In genomic region chrX:9080962-9081361, dm6 we compare ENCODE assay signal across 4 fruit fly cellular contexts.
TF ChIP-seq lines count a peak whose summit lies in the region.

TSS of gene CG7246 (minus strand) at chrX:9081057.
TSS of gene HP1b (plus strand) at chrX:9081063.

TF ChIP-seq in whole organism, embryonic, 481 proteins besides CTCF, POLR2A, EP300 and RAD21 (continued from another document and continues in another):
- peak; percentile 72 for TF ChIP-seq CG13424 (tag; optimal IDR thresholded peaks at IDR 0.05; lab: Kevin White, UChicago)
- peak; percentile 70; the same call in 2 of the 4 replicates for TF ChIP-seq Gug (GFP tag; IDR thresholded peaks at IDR 0.05; lab: Robert Waterston, UW)
- no peak for TF ChIP-seq ash1 (GFP tag; optimal IDR thresholded peaks at IDR 0.05; lab: Kevin White, UChicago)
- TF ChIP-seq CG11504 (tag; optimal IDR thresholded peaks at IDR 0.05; lab: Kevin White, UChicago) = peak; percentile 70
- peak; percentile 52 for TF ChIP-seq CG10209 (GFP tag; optimal IDR thresholded peaks at IDR 0.05; lab: Kevin White, UChicago)
- TF ChIP-seq Six4 (GFP tag; optimal IDR thresholded peaks at IDR 0.05; lab: Kevin White, UChicago) = peak; percentile 41
- TF ChIP-seq fd96Cb (tag; optimal IDR thresholded peaks at IDR 0.05; lab: Kevin White, UChicago) = peak; percentile 52
- peak; percentile 74 for TF ChIP-seq Fer3 (tag; optimal IDR thresholded peaks at IDR 0.05; lab: Kevin White, UChicago)
- no peak for TF ChIP-seq Bdp1 (GFP tag; optimal IDR thresholded peaks at IDR 0.05; lab: Kevin White, UChicago)
- peak; percentile 25 for TF ChIP-seq tap (tag; optimal IDR thresholded peaks at IDR 0.05; lab: Kevin White, UChicago)
- peak; percentile 84 for TF ChIP-seq CG2116 (GFP tag; optimal IDR thresholded peaks at IDR 0.05; lab: Kevin White, UChicago)
- no peak for TF ChIP-seq cad (GFP tag; optimal IDR thresholded peaks at IDR 0.05; lab: Kevin White, UChicago)
- peak; percentile 59 for TF ChIP-seq D19A (tag; optimal IDR thresholded peaks at IDR 0.05; lab: Kevin White, UChicago)
- TF ChIP-seq eve (GFP tag; optimal IDR thresholded peaks at IDR 0.05; lab: Kevin White, UChicago) = no peak
- TF ChIP-seq CG14667 (GFP tag; IDR thresholded peaks at IDR 0.05; lab: Robert Waterston, UW) = peak; percentile 47; the same call in 1 of the 2 replicates
- TF ChIP-seq Stat92E (GFP tag; optimal IDR thresholded peaks at IDR 0.05; lab: Kevin White, UChicago) = no peak
- TF ChIP-seq HmgD (GFP tag; optimal IDR thresholded peaks at IDR 0.05; lab: Kevin White, UChicago) = no peak
- TF ChIP-seq Dad (GFP tag; optimal IDR thresholded peaks at IDR 0.05; lab: Kevin White, UChicago) = peak; percentile 10
- TF ChIP-seq unpg (GFP tag; optimal IDR thresholded peaks at IDR 0.05; lab: Kevin White, UChicago) = peak; percentile 72
- TF ChIP-seq scrt (GFP tag; optimal IDR thresholded peaks at IDR 0.05; lab: Kevin White, UChicago) = no peak
- TF ChIP-seq pzg (GFP tag; optimal IDR thresholded peaks at IDR 0.05; lab: Kevin White, UChicago) = peak; percentile 40
- peak; percentile 21 for TF ChIP-seq Camta (GFP tag; optimal IDR thresholded peaks at IDR 0.05; lab: Kevin White, UChicago)
- TF ChIP-seq CG12155 (GFP tag; optimal IDR thresholded peaks at IDR 0.05; lab: Kevin White, UChicago) = peak; percentile 70
- TF ChIP-seq CG7928 (GFP tag; optimal IDR thresholded peaks at IDR 0.05; lab: Kevin White, UChicago) = peak; percentile 33
- peak; percentile 77 for TF ChIP-seq zfh1 (GFP tag; IDR thresholded peaks at IDR 0.05; lab: Robert Waterston, UW)
- peak; percentile 57; the same call in 1 of the 2 replicates for TF ChIP-seq ato (GFP tag; IDR thresholded peaks at IDR 0.05; lab: Robert Waterston, UW; ENCODE audit: partially characterized antibody)
- peak; percentile 86 for TF ChIP-seq row (GFP tag; IDR thresholded peaks at IDR 0.05; lab: Robert Waterston, UW)
- TF ChIP-seq CG2120 (GFP tag; optimal IDR thresholded peaks at IDR 0.05; lab: Kevin White, UChicago) = peak; percentile 81
- peak; percentile 75; the same call in 1 of the 2 replicates for TF ChIP-seq hbn (GFP tag; IDR thresholded peaks at IDR 0.05; lab: Robert Waterston, UW; ENCODE audit: partially characterized antibody)
- no peak for TF ChIP-seq corto (GFP tag; optimal IDR thresholded peaks at IDR 0.05; lab: Kevin White, UChicago)
- TF ChIP-seq psq (GFP tag; optimal IDR thresholded peaks at IDR 0.05; lab: Kevin White, UChicago) = no peak
- TF ChIP-seq HLHmδ (GFP tag; optimal IDR thresholded peaks at IDR 0.05; lab: Kevin White, UChicago) = no peak

TF ChIP-seq in whole organism, prepupa, 60 proteins besides CTCF, POLR2A, EP300 and RAD21 (continued from another document and continues in another):
- TF ChIP-seq CG6808 (GFP tag; optimal IDR thresholded peaks at IDR 0.05; lab: Kevin White, UChicago) = peak; percentile 21
- peak; percentile 72 for TF ChIP-seq Hr4 (GFP tag; optimal IDR thresholded peaks at IDR 0.05; lab: Kevin White, UChicago)
- peak; percentile 37 for TF ChIP-seq Ets21C (GFP tag; optimal IDR thresholded peaks at IDR 0.05; lab: Kevin White, UChicago)
- TF ChIP-seq Ets96B (tag; optimal IDR thresholded peaks at IDR 0.05; lab: Kevin White, UChicago) = peak; percentile 52
- peak; percentile 24 for TF ChIP-seq CG8319 (GFP tag; optimal IDR thresholded peaks at IDR 0.05; lab: Kevin White, UChicago)
- no peak for TF ChIP-seq fd59A (GFP tag; optimal IDR thresholded peaks at IDR 0.05; lab: Kevin White, UChicago)
- peak; percentile 61 for TF ChIP-seq cyc (GFP tag; optimal IDR thresholded peaks at IDR 0.05; lab: Kevin White, UChicago)
- no peak for TF ChIP-seq spab (GFP tag; optimal IDR thresholded peaks at IDR 0.05; lab: Kevin White, UChicago)
- TF ChIP-seq esn (GFP tag; optimal IDR thresholded peaks at IDR 0.05; lab: Kevin White, UChicago) = peak; percentile 78
- peak; percentile 9 for TF ChIP-seq dac (GFP tag; optimal IDR thresholded peaks at IDR 0.05; lab: Kevin White, UChicago)
- peak; percentile 11 for TF ChIP-seq CG11902 (GFP tag; optimal IDR thresholded peaks at IDR 0.05; lab: Kevin White, UChicago)
- TF ChIP-seq CG3032 (tag; optimal IDR thresholded peaks at IDR 0.05; lab: Kevin White, UChicago) = peak; percentile 73
- TF ChIP-seq salr (GFP tag; optimal IDR thresholded peaks at IDR 0.05; lab: Kevin White, UChicago) = peak in 1 of 2 experiments; percentile 51
- no peak for TF ChIP-seq CG6276 (GFP tag; optimal IDR thresholded peaks at IDR 0.05; lab: Kevin White, UChicago)
- peak; percentile 66 for TF ChIP-seq Met (GFP tag; optimal IDR thresholded peaks at IDR 0.05; lab: Kevin White, UChicago)
- TF ChIP-seq CG6163 (GFP tag; IDR thresholded peaks at IDR 0.05; lab: Robert Waterston, UW) = peak; percentile 69
- peak; percentile 71 for TF ChIP-seq eg (GFP tag; IDR thresholded peaks at IDR 0.05; lab: Robert Waterston, UW)
- TF ChIP-seq vri (GFP tag; optimal IDR thresholded peaks at IDR 0.05; lab: Kevin White, UChicago) = no peak
- TF ChIP-seq CG3919 (GFP tag; optimal IDR thresholded peaks at IDR 0.05; lab: Kevin White, UChicago) = peak; percentile 66
- TF ChIP-seq svp (GFP tag; lab: Kevin White, UChicago) = peak; percentile 79
- TF ChIP-seq CG6854 (GFP tag; optimal IDR thresholded peaks at IDR 0.05; lab: Kevin White, UChicago) = no peak
- peak; percentile 52 for TF ChIP-seq Eip93F (GFP tag; optimal IDR thresholded peaks at IDR 0.05; lab: Kevin White, UChicago)
- peak; percentile 42 for TF ChIP-seq Sox14 (GFP tag; optimal IDR thresholded peaks at IDR 0.05; lab: Kevin White, UChicago)
- peak; percentile 64 for TF ChIP-seq Smox (GFP tag; optimal IDR thresholded peaks at IDR 0.05; lab: Kevin White, UChicago)
- peak in 1 of 2 experiments; percentile 56 for TF ChIP-seq ss (GFP tag; optimal IDR thresholded peaks at IDR 0.05; lab: Kevin White, UChicago)
- TF ChIP-seq pdm3 (GFP tag; optimal IDR thresholded peaks at IDR 0.05; lab: Kevin White, UChicago) = peak; percentile 66
- peak; percentile 36 for TF ChIP-seq dsx (GFP tag; optimal IDR thresholded peaks at IDR 0.05; lab: Kevin White, UChicago; ENCODE audit: poor library complexity, severe bottlenecking)
- peak; percentile 49 for TF ChIP-seq Eip75B (GFP tag; optimal IDR thresholded peaks at IDR 0.05; lab: Kevin White, UChicago)
- no peak for TF ChIP-seq Hr38 (GFP tag; optimal IDR thresholded peaks at IDR 0.05; lab: Kevin White, UChicago)
- peak; percentile 63 for TF ChIP-seq topi (GFP tag; optimal IDR thresholded peaks at IDR 0.05; lab: Kevin White, UChicago)
- peak; percentile 35 for TF ChIP-seq CG6792 (GFP tag; optimal IDR thresholded peaks at IDR 0.05; lab: Kevin White, UChicago)
- TF ChIP-seq Blimp-1 (GFP tag; optimal IDR thresholded peaks at IDR 0.05; lab: Kevin White, UChicago) = no peak
- TF ChIP-seq CG16779 (tag; optimal IDR thresholded peaks at IDR 0.05; lab: Kevin White, UChicago) = no peak
- peak; percentile 61; the same call in 1 of the 2 replicates for TF ChIP-seq Gug (GFP tag; IDR thresholded peaks at IDR 0.05; lab: Robert Waterston, UW)

TF ChIP-seq in whole organism, pupa, 21 proteins besides CTCF, POLR2A, EP300 and RAD21 (continued from another document):
- peak; percentile 79 for TF ChIP-seq CG4496 (GFP tag; IDR thresholded peaks at IDR 0.05; lab: Robert Waterston, UW)

TF ChIP-seq in whole organism, wandering third instar larva, 38 proteins besides CTCF, POLR2A, EP300 and RAD21 (continued from another document):
- TF ChIP-seq N (GFP tag; optimal IDR thresholded peaks at IDR 0.05; lab: Kevin White, UChicago) (no peak), Dif (GFP tag; optimal IDR thresholded peaks at IDR 0.05; lab: Kevin White, UChicago; ENCODE audit: partially characterized antibody) (no peak), dl (GFP tag; optimal IDR thresholded peaks at IDR 0.05; lab: Kevin White, UChicago; ENCODE audit: insufficient read depth in 1 of 2, partially characterized antibody in 2 of 2) (no peak), foxo (GFP tag; optimal IDR thresholded peaks at IDR 0.05; lab: Kevin White, UChicago) (peak in 1 of 2 experiments; percentile 86), dmrt93B (GFP tag; optimal IDR thresholded peaks at IDR 0.05; lab: Kevin White, UChicago) (peak; percentile 32), tai (GFP tag; optimal IDR thresholded peaks at IDR 0.05; lab: Kevin White, UChicago) (no peak), Hnf4 (GFP tag; optimal IDR thresholded peaks at IDR 0.05; lab: Kevin White, UChicago) (peak; percentile 76), dsf (GFP tag; optimal IDR thresholded peaks at IDR 0.05; lab: Kevin White, UChicago; ENCODE audit: borderline replicate concordance) (peak; percentile 28), brk (GFP tag; optimal IDR thresholded peaks at IDR 0.05; lab: Kevin White, UChicago) (no peak), OdsH (GFP tag; optimal IDR thresholded peaks at IDR 0.05; lab: Kevin White, UChicago) (peak; percentile 67), woc (GFP tag; optimal IDR thresholded peaks at IDR 0.05; lab: Kevin White, UChicago) (peak; percentile 57), CG9705 (GFP tag; optimal IDR thresholded peaks at IDR 0.05; lab: Kevin White, UChicago) (peak; percentile 34), usp (GFP tag; optimal IDR thresholded peaks at IDR 0.05; lab: Kevin White, UChicago) (no peak), GATAd (GFP tag; optimal IDR thresholded peaks at IDR 0.05; lab: Kevin White, UChicago) (no peak), Hr78 (GFP tag; optimal IDR thresholded peaks at IDR 0.05; lab: Kevin White, UChicago) (no peak)
